Fruit fly (Drosophila melanogaster) whole organism, adult: Measurements from ENCODE around the gene ND-B22.

Experiments used
- CG11617 ChIP-seq: fragments of 200-800 bp; sonication (Bioruptor generic); optimal IDR thresholded peaks from 2 replicates; lab custom pipeline; 2017; ENCODE audit warnings: mild to moderate bottlenecking, missing biosample characterization, missing genetic modification reagents, missing genetic modification characterization
- CG12768 ChIP-seq: fragments of 200-800 bp; sonication (Bioruptor generic); optimal IDR thresholded peaks from 2 replicates; lab custom pipeline; 2017; ENCODE audit warnings: missing biosample characterization, missing genetic modification characterization, mild to moderate bottlenecking, moderate library complexity, missing genetic modification reagents
- CG14711 ChIP-seq: fragments of 200-800 bp; sonication (Bioruptor generic); optimal IDR thresholded peaks from 2 replicates; lab custom pipeline; 2018; ENCODE audit warnings: missing biosample characterization, mild to moderate bottlenecking, missing genetic modification characterization, moderate library complexity
- CG1620 ChIP-seq: fragments of 200-800 bp; sonication (Bioruptor generic); optimal IDR thresholded peaks from 2 replicates; lab custom pipeline; 2016; ENCODE audit warnings: missing biosample characterization, missing genetic modification characterization
- CG33017 ChIP-seq: fragments of 200-800 bp; sonication (Bioruptor generic); optimal IDR thresholded peaks from 2 replicates; lab custom pipeline; 2018; ENCODE audit warnings: missing biosample characterization, mild to moderate bottlenecking, missing genetic modification characterization, moderate library complexity
- CG5204 ChIP-seq: fragments of 200-800 bp; sonication (Bioruptor generic); optimal IDR thresholded peaks from 2 replicates; lab custom pipeline; 2016; ENCODE audit warnings: missing biosample characterization, missing genetic modification characterization
- CG7045 ChIP-seq: fragments of 200-800 bp; sonication (Bioruptor generic); optimal IDR thresholded peaks from 2 replicates; lab custom pipeline; 2017; ENCODE audit warnings: missing biosample characterization, mild to moderate bottlenecking, missing genetic modification characterization
- CG7101 ChIP-seq: fragments of 200-800 bp; sonication (Bioruptor generic); optimal IDR thresholded peaks from 2 replicates; lab custom pipeline; 2018; ENCODE audit warnings: missing biosample characterization, mild to moderate bottlenecking, missing genetic modification characterization, moderate library complexity
- Clk ChIP-seq: fragments of 200-800 bp; sonication (Bioruptor generic); optimal IDR thresholded peaks from 2 replicates; lab custom pipeline; 2017; ENCODE audit warnings: missing biosample characterization, missing genetic modification characterization
- Crg-1 ChIP-seq: fragments of 200-800 bp; sonication (Bioruptor generic); optimal IDR thresholded peaks from 2 replicates; lab custom pipeline; 2016; ENCODE audit warnings: missing biosample characterization, missing genetic modification characterization
- Hr96 ChIP-seq: fragments of 200-800 bp; sonication (Bioruptor generic); optimal IDR thresholded peaks from 2 replicates; lab custom pipeline; 2016; ENCODE audit warnings: missing biosample characterization, missing genetic modification characterization
- Mnt ChIP-seq: fragments of 200-800 bp; sonication (Bioruptor generic); optimal IDR thresholded peaks from 2 replicates; lab custom pipeline; 2016; ENCODE audit warnings: missing biosample characterization, mild to moderate bottlenecking, missing genetic modification characterization
- bab1 ChIP-seq: fragments of 200-800 bp; sonication (Bioruptor generic); optimal IDR thresholded peaks from 3 replicates; lab custom pipeline; 2019; ENCODE audit warnings: missing biosample characterization, mild to moderate bottlenecking, missing genetic modification characterization, moderate library complexity
- cic ChIP-seq: fragments of 200-800 bp; sonication (Bioruptor generic); optimal IDR thresholded peaks from 2 replicates; lab custom pipeline; 2017; ENCODE audit warnings: missing biosample characterization, mild to moderate bottlenecking, missing genetic modification characterization, moderate library complexity
- cnc ChIP-seq, 2 experiments: fragments of >200 bp; optimal IDR thresholded peaks; 2 replicates each; lab custom pipeline; 2017
- kay ChIP-seq: fragments of 200-800 bp; sonication (Bioruptor generic); peaks from one replicate; lab custom pipeline; 2016; ENCODE audit warnings: missing biosample characterization, missing genetic modification characterization, borderline replicate concordance
- ovo ChIP-seq: fragments of 200-800 bp; sonication (Bioruptor generic); optimal IDR thresholded peaks from 2 replicates; lab custom pipeline; 2016; ENCODE audit warnings: missing biosample characterization, missing genetic modification characterization
- pad ChIP-seq: fragments of 200-800 bp; sonication (Bioruptor generic); optimal IDR thresholded peaks from 3 replicates; lab custom pipeline; 2017; ENCODE audit warnings: missing biosample characterization, missing genetic modification characterization, mild to moderate bottlenecking, moderate library complexity, missing genetic modification reagents
- tj ChIP-seq: fragments of 200-800 bp; sonication (Bioruptor generic); optimal IDR thresholded peaks from 3 replicates; lab custom pipeline; 2017; ENCODE audit warnings: missing biosample characterization, mild to moderate bottlenecking, missing genetic modification characterization, moderate library complexity
- toe ChIP-seq: fragments of 200-800 bp; sonication (Bioruptor generic); optimal IDR thresholded peaks from 2 replicates; lab custom pipeline; 2016; ENCODE audit warnings: missing biosample characterization, missing genetic modification characterization

Gene ND-B22

DNA sequence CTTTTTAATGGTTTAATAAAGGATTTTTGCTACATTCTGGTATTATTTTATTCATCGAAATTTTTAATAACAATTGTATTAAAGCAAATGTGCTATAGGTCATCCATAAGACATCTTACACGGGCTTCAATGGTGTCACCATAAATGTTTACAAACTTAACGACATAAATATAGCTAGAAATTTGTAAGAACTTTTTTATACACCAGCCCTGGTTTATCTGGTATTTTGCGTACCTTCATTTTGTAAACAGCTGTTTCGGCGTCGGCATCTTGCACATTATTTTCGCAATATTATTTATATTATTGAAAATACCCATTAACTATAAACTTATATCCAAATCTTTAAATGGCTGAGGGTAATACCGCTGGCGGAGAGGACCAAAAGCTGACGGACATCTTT lies 3.5 kb downstream of the ND-B22 start, which contains the start of gene Tap42:
Gene Tap42, plus strand, starts transcription at position 240 of the 400 bp plus-strand sequence.
- TF ChIP-seq bab1, result peak; percentile 47
- no peak for TF ChIP-seq CG7045 (GFP tag; lab: Kevin White, UChicago)
- TF ChIP-seq CG7101 (tag; lab: Kevin White, UChicago), result peak; percentile 34
- TF ChIP-seq CG33017 (tag; lab: Kevin White, UChicago), result peak; percentile 26
- TF ChIP-seq ovo, result no peak
- no peak for TF ChIP-seq CG14711 (tag; lab: Kevin White, UChicago)
- TF ChIP-seq cic, result peak; percentile 22
- TF ChIP-seq Mnt (GFP tag; lab: Kevin White, UChicago), result peak; percentile 30

DNA sequence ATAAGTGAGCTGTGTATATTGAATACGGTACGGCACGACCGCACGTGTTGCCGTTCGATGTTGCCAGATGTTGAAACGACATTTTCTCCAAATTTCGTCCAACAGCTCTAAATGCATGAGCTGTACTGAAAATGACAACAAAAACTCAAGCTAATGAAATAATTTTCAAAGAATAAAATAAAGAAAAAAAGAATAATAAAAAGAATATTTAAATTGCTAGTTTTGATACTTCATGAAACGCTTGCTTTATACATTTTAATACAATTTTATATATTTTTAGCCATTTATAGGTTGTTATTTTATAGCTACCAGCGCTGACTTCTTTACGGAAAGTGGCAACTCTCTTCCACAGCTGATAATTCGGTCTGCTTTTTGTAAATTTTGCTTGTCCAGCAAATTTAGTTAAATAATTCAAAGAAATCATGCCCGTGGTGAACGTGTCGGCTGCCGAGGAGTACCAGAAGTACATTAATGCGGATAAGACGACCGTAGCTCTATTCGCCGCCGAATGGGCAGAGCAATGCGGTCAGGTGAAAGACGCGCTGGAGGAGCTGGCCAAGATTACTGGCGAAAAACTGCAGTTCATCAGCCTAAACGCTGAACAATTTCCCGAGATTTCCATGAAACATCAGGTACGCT lies 4.7 kb downstream of the ND-B22 start, which contains the start of the genes Nnp-1 and Grx3:
Gene Nnp-1, minus strand, starts transcription at position 81 of the 639 bp plus-strand sequence.
Gene Grx3, plus strand, starts transcription at position 339 of the 639 bp plus-strand sequence.
- TF ChIP-seq kay (GFP tag; lab: Kevin White, UChicago) (no peak), Crg-1 (GFP tag; lab: Kevin White, UChicago) (peak; percentile 40), pad (GFP tag; lab: Kevin White, UChicago) (peak; percentile 54), CG14711 (tag; lab: Kevin White, UChicago) (peak; percentile 87), CG7045 (GFP tag; lab: Kevin White, UChicago) (peak; percentile 72), CG7101 (tag; lab: Kevin White, UChicago) (peak; percentile 78), cic (peak; percentile 43), Hr96 (no peak), CG11617 (GFP tag; lab: Kevin White, UChicago) (peak; percentile 68), CG1620 (GFP tag; lab: Kevin White, UChicago) (peak; percentile 48), CG5204 (GFP tag; lab: Kevin White, UChicago) (peak; percentile 16), ovo (peak; percentile 45), tj (GFP tag; lab: Kevin White, UChicago) (peak; percentile 98), toe (GFP tag; lab: Kevin White, UChicago) (peak; percentile 54), bab1 (peak; percentile 80), CG33017 (tag; lab: Kevin White, UChicago) (peak; percentile 68), Clk (GFP tag; lab: Kevin White, UChicago) (no peak), CG12768 (GFP tag; lab: Kevin White, UChicago) (peak; percentile 48), cnc (optimal IDR thresholded peaks at IDR 0.05; lab: Kevin White, UChicago) (no peak), Mnt (GFP tag; lab: Kevin White, UChicago) (peak; percentile 98)

DNA sequence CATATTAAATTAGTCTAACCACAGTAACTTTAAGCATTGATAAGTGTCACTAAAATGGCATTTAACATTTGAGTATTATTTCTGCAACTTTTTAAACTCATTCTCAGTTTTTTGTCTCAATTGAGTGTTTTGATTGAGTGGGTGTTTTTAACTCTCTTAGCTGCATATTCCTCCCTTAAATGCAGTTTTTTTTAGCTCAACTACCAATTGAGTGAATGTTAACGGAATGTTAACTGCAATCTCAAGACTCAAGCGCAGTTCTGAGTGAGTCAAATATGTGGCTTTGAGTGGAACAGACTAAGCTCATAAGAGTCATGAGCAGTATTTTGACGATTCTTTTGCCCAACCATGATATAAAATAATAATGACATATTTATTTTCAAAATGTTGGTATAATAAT lies 8.0 kb downstream of the ND-B22 start:
- TF ChIP-seq CG14711 (tag; lab: Kevin White, UChicago) (no peak), kay (GFP tag; lab: Kevin White, UChicago) (peak; percentile 52), bab1 (no peak), CG5204 (GFP tag; lab: Kevin White, UChicago) (no peak)

DNA sequence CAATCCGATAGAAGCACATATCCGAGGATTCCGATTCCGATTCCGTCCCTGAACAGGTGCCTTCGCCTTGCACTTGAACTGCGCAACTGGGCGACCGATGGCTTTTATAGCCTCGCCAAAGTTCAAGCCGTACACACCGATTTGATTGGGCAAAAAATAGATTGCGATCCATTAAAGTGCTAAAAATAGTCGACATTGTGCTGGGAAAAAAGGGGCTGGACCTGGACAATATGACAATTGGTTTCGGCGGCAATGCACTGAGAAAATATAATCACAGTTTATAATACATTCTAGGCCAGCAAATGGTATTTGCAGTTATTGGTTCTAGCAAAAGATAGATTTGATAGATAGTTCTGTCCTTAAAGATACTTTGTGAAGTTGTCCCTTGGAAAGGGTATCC lies 9.4 kb downstream of the ND-B22 start, which contains the start of gene CG9377:
Gene CG9377, minus strand, starts transcription at position 101 of the 400 bp plus-strand sequence.
- TF ChIP-seq CG7045 (GFP tag; lab: Kevin White, UChicago), result no peak
- TF ChIP-seq CG1620 (GFP tag; lab: Kevin White, UChicago), result no peak
- TF ChIP-seq CG11617 (GFP tag; lab: Kevin White, UChicago), result no peak
- TF ChIP-seq bab1, result no peak
- no peak for TF ChIP-seq toe (GFP tag; lab: Kevin White, UChicago)
- TF ChIP-seq ovo, result no peak
- no peak for TF ChIP-seq Crg-1 (GFP tag; lab: Kevin White, UChicago)
- TF ChIP-seq CG33017 (tag; lab: Kevin White, UChicago), result no peak
- TF ChIP-seq CG12768 (GFP tag; lab: Kevin White, UChicago), result no peak
- no peak for TF ChIP-seq Hr96
- no peak for TF ChIP-seq Mnt (GFP tag; lab: Kevin White, UChicago)

DNA sequence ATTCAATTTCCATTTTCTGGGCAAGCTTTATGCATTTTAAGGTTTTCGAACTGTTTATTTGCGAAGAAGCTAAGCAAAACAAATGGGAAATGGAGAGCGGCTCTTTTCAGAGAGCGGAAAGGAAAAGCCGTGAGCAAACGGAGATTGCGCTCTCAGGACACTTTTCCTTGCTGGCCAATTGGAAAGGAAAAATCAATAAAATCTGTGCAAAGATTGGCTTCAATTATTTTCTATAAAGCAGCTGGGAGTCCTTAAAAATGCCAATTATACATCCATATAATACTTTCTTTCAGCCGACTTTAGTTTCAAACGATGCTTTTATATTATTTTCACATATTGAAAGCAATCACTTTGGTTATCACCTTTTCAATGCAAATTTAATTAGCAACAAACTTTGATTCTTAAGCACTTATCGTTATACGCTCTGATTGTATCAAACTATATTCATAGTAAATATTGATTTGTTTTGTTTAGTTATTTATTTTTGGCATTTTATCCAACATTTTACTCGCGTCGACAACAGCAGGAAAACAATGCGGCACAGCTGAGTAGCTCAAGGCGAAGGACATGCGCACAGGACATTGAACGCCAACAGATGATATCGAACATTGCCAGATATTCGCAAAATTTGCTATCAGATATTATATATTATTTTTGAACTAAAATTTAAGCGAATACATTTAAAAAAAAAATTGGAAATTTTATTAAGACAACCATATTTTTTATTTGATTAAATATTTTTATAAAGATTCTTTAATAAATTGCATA lies 16.1 kb downstream of the ND-B22 start, which contains the start of gene CG9395:
Gene CG9395, minus strand, starts transcription at position 494 of the 768 bp plus-strand sequence.
- no peak for TF ChIP-seq CG7101 (tag; lab: Kevin White, UChicago)

DNA sequence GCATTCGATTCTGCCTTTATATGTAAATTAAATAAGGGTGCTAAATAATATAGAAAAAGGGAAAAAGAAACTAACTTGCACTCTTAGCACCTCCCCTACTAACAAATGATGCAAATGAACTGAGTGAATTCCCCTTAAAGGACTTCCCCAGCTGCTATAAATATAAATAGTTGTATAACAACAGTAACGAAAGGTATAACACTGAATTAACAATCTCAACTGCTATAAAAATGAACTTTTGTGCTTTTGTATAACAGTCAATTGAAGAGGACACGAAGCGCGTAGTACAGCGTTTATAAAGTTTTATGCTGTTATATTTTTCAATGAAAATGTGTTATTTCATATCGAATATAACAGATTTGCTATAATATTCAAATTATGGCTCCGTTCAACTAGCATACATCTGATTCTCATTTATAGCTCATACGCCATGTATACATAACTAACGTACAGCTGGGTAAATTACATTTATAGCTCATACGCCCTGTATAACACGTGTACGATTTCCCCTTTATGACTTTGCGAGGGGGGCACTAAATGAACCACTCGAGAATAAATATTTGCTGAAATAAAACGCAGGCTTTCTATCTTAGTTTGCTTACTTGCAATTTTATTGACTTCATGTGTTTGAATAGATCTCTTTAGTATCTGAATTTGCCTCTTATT lies 21.5 kb downstream of the ND-B22 start:
- TF ChIP-seq CG11617 (GFP tag; lab: Kevin White, UChicago), result no peak
- TF ChIP-seq pad (GFP tag; lab: Kevin White, UChicago), result peak; percentile 94
- no peak for TF ChIP-seq cnc (optimal IDR thresholded peaks at IDR 0.05; lab: Kevin White, UChicago)
- TF ChIP-seq Hr96, result no peak
- no peak for TF ChIP-seq Clk (GFP tag; lab: Kevin White, UChicago)
- TF ChIP-seq CG5204 (GFP tag; lab: Kevin White, UChicago), result no peak
- no peak for TF ChIP-seq CG33017 (tag; lab: Kevin White, UChicago)
- TF ChIP-seq cic, result no peak
- no peak for TF ChIP-seq CG12768 (GFP tag; lab: Kevin White, UChicago)
- no peak for TF ChIP-seq CG7045 (GFP tag; lab: Kevin White, UChicago)
- no peak for TF ChIP-seq tj (GFP tag; lab: Kevin White, UChicago)
- peak; percentile 15 for TF ChIP-seq CG7101 (tag; lab: Kevin White, UChicago)
- TF ChIP-seq Crg-1 (GFP tag; lab: Kevin White, UChicago), result no peak
- TF ChIP-seq bab1, result no peak
- TF ChIP-seq toe (GFP tag; lab: Kevin White, UChicago), result no peak
- no peak for TF ChIP-seq Mnt (GFP tag; lab: Kevin White, UChicago)
- no peak for TF ChIP-seq CG14711 (tag; lab: Kevin White, UChicago)
- TF ChIP-seq kay (GFP tag; lab: Kevin White, UChicago), result peak; percentile 38
- no peak for TF ChIP-seq CG1620 (GFP tag; lab: Kevin White, UChicago)
- no peak for TF ChIP-seq ovo
